Worm (Caenorhabditis elegans): ENCODE data around the gene snf-9.
A peak's percentile ranks its signal among the peaks of the same experiment; 100 is the strongest.

snf-9 gene

ce11 chrIV:17277459-17278173 lies 34.3 kb upstream of the snf-9 start:
- TF ChIP-seq W03F9.2 (tag; optimal IDR thresholded peaks at IDR 0.05) (no peak), dao-5 (tag; optimal IDR thresholded peaks at IDR 0.05) (no peak), him-1 (tag; optimal IDR thresholded peaks at IDR 0.05) (no peak)

- peak; percentile 98 for TF ChIP-seq him-1 (tag; optimal IDR thresholded peaks at IDR 0.05)
- peak; percentile 8 for TF ChIP-seq dao-5 (tag; optimal IDR thresholded peaks at IDR 0.05)
- peak; percentile 93 for TF ChIP-seq W03F9.2 (tag; optimal IDR thresholded peaks at IDR 0.05)
Observed at ce11 chrIV:17278363-17278762, 33.6 kb upstream of the snf-9 start.

ce11 chrIV:17278861-17279591 lies 32.9 kb upstream of the snf-9 start, which contains the start of gene hsp-1:
Gene hsp-1 (plus strand): TSS chrIV:17278959.
- TF ChIP-seq dao-5 (tag; optimal IDR thresholded peaks at IDR 0.05) (no peak), him-1 (tag; optimal IDR thresholded peaks at IDR 0.05) (no peak), W03F9.2 (tag; optimal IDR thresholded peaks at IDR 0.05) (no peak)

- TF ChIP-seq dao-5 (tag; optimal IDR thresholded peaks at IDR 0.05) (no peak), W03F9.2 (tag; optimal IDR thresholded peaks at IDR 0.05) (no peak), him-1 (tag; optimal IDR thresholded peaks at IDR 0.05) (no peak)
Observed at ce11 chrIV:17279592-17280440, 32.1 kb upstream of the snf-9 start.

- TF ChIP-seq dao-5 (tag; optimal IDR thresholded peaks at IDR 0.05): no peak
- TF ChIP-seq him-1 (tag; optimal IDR thresholded peaks at IDR 0.05): no peak
- TF ChIP-seq W03F9.2 (tag; optimal IDR thresholded peaks at IDR 0.05): no peak
Observed at ce11 chrIV:17280441-17280939, 31.5 kb upstream of the snf-9 start.

- no peak for TF ChIP-seq dao-5 (tag; optimal IDR thresholded peaks at IDR 0.05)
- peak; percentile 91 for TF ChIP-seq W03F9.2 (tag; optimal IDR thresholded peaks at IDR 0.05)
- peak; percentile 58 for TF ChIP-seq him-1 (tag; optimal IDR thresholded peaks at IDR 0.05)
Observed at ce11 chrIV:17281060-17282021, 30.6 kb upstream of the snf-9 start.

ce11 chrIV:17284099-17284498 lies 27.8 kb upstream of the snf-9 start, which contains the start of gene nra-1:
Gene nra-1 (minus strand): TSS chrIV:17284199.
- TF ChIP-seq dao-5 (tag; optimal IDR thresholded peaks at IDR 0.05) (no peak), W03F9.2 (tag; optimal IDR thresholded peaks at IDR 0.05) (no peak), him-1 (tag; optimal IDR thresholded peaks at IDR 0.05) (no peak)

ce11 chrIV:17285263-17285662 lies 26.7 kb upstream of the snf-9 start:
- TF ChIP-seq W03F9.2 (tag; optimal IDR thresholded peaks at IDR 0.05): no peak
- TF ChIP-seq dao-5 (tag; optimal IDR thresholded peaks at IDR 0.05): no peak
- no peak for TF ChIP-seq him-1 (tag; optimal IDR thresholded peaks at IDR 0.05)

ce11 chrIV:17287908-17288675 lies 23.9 kb upstream of the snf-9 start, which contains the start of gene zipt-7.1:
Gene zipt-7.1 (minus strand): TSS chrIV:17288139.
- TF ChIP-seq dao-5 (tag; optimal IDR thresholded peaks at IDR 0.05) (no peak), him-1 (tag; optimal IDR thresholded peaks at IDR 0.05) (no peak), W03F9.2 (tag; optimal IDR thresholded peaks at IDR 0.05) (no peak)

ce11 chrIV:17291629-17292199 lies 20.2 kb upstream of the snf-9 start, which contains the start of the genes T28F3.11 and slc-17.4:
Gene T28F3.11 (minus strand): TSS chrIV:17291679.
Gene slc-17.4 (minus strand): TSS chrIV:17291733.
- no peak for TF ChIP-seq him-1 (tag; optimal IDR thresholded peaks at IDR 0.05)
- no peak for TF ChIP-seq dao-5 (tag; optimal IDR thresholded peaks at IDR 0.05)
- no peak for TF ChIP-seq W03F9.2 (tag; optimal IDR thresholded peaks at IDR 0.05)

- no peak for TF ChIP-seq him-1 (tag; optimal IDR thresholded peaks at IDR 0.05)
- no peak for TF ChIP-seq dao-5 (tag; optimal IDR thresholded peaks at IDR 0.05)
- no peak for TF ChIP-seq W03F9.2 (tag; optimal IDR thresholded peaks at IDR 0.05)
Observed at ce11 chrIV:17292350-17292749, 19.6 kb upstream of the snf-9 start.
